Fruit fly (Drosophila melanogaster) whole organism, embryonic: ENCODE measurements around the gene CG6961.

ENCODE experiments used
- Atf6 ChIP-seq: fragments of 200-800 bp; sonication (Bioruptor generic); IDR thresholded peaks from 2 replicates; pipeline ENCODE4 v1.3.6; 2022; ENCODE audit warnings: missing biosample characterization, missing genetic modification characterization
- BtbVII ChIP-seq: fragments of 200-800 bp; sonication (Bioruptor generic); optimal IDR thresholded peaks from 3 replicates; lab custom pipeline; 2017; ENCODE audit warnings: missing biosample characterization, mild to moderate bottlenecking, missing genetic modification characterization
- CG10321 ChIP-seq: fragments of 200-800 bp; sonication (Bioruptor generic); IDR thresholded peaks from 2 replicates; pipeline ENCODE4 v1.3.6; 2022; ENCODE audit warnings: missing biosample characterization, missing genetic modification characterization
- CG11456 ChIP-seq: fragments of 200-800 bp; sonication (Bioruptor generic); IDR thresholded peaks from 3 replicates; pipeline ENCODE4 v1.3.6; 2022; ENCODE audit warnings: missing biosample characterization, missing genetic modification characterization
- CG12219 ChIP-seq: fragments of 200-800 bp; sonication (Bioruptor generic); optimal IDR thresholded peaks from 3 replicates; lab custom pipeline; 2018; ENCODE audit warnings: missing biosample characterization, mild to moderate bottlenecking, missing genetic modification characterization
- CG13624 ChIP-seq: fragments of 200-800 bp; sonication (Bioruptor generic); optimal IDR thresholded peaks from 2 replicates; lab custom pipeline; 2016; ENCODE audit warnings: missing biosample characterization, missing genetic modification characterization
- CG13775 ChIP-seq: fragments of 200-800 bp; sonication (Bioruptor generic); optimal IDR thresholded peaks from 3 replicates; lab custom pipeline; 2017; ENCODE audit warnings: missing biosample characterization, mild to moderate bottlenecking, missing genetic modification characterization
- CG14860 ChIP-seq: fragments of 200-800 bp; sonication (Bioruptor generic); IDR thresholded peaks from 3 replicates; pipeline ENCODE4 v1.3.6; 2022; ENCODE audit warnings: missing biosample characterization, missing genetic modification characterization; ENCODE audit not compliant: partially characterized antibody
- CG1529 ChIP-seq: fragments of 200-800 bp; sonication (Bioruptor generic); optimal IDR thresholded peaks from 3 replicates; lab custom pipeline; 2018; ENCODE audit warnings: missing biosample characterization, missing genetic modification characterization
- CG16863 ChIP-seq: fragments of 200-800 bp; sonication (Bioruptor generic); optimal IDR thresholded peaks from 3 replicates; lab custom pipeline; 2016; ENCODE audit warnings: missing biosample characterization, missing genetic modification characterization
- CG2129 ChIP-seq: fragments of 200-800 bp; sonication (Bioruptor generic); IDR thresholded peaks from 2 replicates; pipeline ENCODE4 v1.3.6; 2022; ENCODE audit warnings: missing biosample characterization, missing genetic modification characterization; ENCODE audit not compliant: partially characterized antibody
- CG30403 ChIP-seq: fragments of 200-800 bp; sonication (Bioruptor generic); optimal IDR thresholded peaks from 3 replicates; lab custom pipeline; 2016; ENCODE audit warnings: missing biosample characterization, missing genetic modification characterization
- CG31441 ChIP-seq: fragments of 200-800 bp; sonication (Bioruptor generic); IDR thresholded peaks from 2 replicates; pipeline ENCODE4 v1.3.6; 2022; ENCODE audit warnings: missing biosample characterization, missing genetic modification characterization
- CG3281 ChIP-seq: fragments of 200-800 bp; sonication (Bioruptor generic); optimal IDR thresholded peaks from 3 replicates; lab custom pipeline; 2017; ENCODE audit warnings: missing biosample characterization, mild to moderate bottlenecking, missing genetic modification characterization
- CG3847 ChIP-seq: fragments of 200-800 bp; sonication (Bioruptor generic); IDR thresholded peaks from 2 replicates; pipeline ENCODE4 v1.3.6; 2022; ENCODE audit warnings: missing biosample characterization, missing genetic modification characterization
- CG6654 ChIP-seq: fragments of 200-800 bp; sonication (Bioruptor generic); optimal IDR thresholded peaks from 2 replicates; lab custom pipeline; 2017; ENCODE audit warnings: missing biosample characterization, mild to moderate bottlenecking, missing genetic modification characterization
- CG6689 ChIP-seq: fragments of 200-800 bp; sonication (Bioruptor generic); IDR thresholded peaks from 2 replicates; pipeline ENCODE4 v1.3.6; 2022; ENCODE audit warnings: missing biosample characterization, missing genetic modification characterization
- CG6791 ChIP-seq: fragments of 200-800 bp; sonication (Bioruptor generic); IDR thresholded peaks from 3 replicates; pipeline ENCODE4 v1.3.6; 2022; ENCODE audit warnings: missing biosample characterization, missing genetic modification characterization; ENCODE audit not compliant: partially characterized antibody
- CG7372 ChIP-seq: fragments of 200-800 bp; sonication (Bioruptor generic); IDR thresholded peaks from 2 replicates; pipeline ENCODE4 v1.3.6; 2022; ENCODE audit warnings: missing biosample characterization, missing genetic modification characterization
- CG9215 ChIP-seq: fragments of 200-800 bp; sonication (Bioruptor generic); IDR thresholded peaks from 2 replicates; pipeline ENCODE4 v1.3.6; 2022; ENCODE audit warnings: missing biosample characterization, missing genetic modification characterization
- Doc2 ChIP-seq: fragments of 200-800 bp; sonication (Bioruptor generic); IDR thresholded peaks from 2 replicates; pipeline ENCODE4 v1.3.6; 2022; ENCODE audit warnings: missing biosample characterization, missing genetic modification characterization
- E2f2 ChIP-seq: fragments of 200-800 bp; sonication (Bioruptor generic); IDR thresholded peaks from 2 replicates; pipeline ENCODE4 v1.3.6; 2022; ENCODE audit warnings: missing biosample characterization, missing genetic modification characterization
- Elba2 ChIP-seq: fragments of 200-800 bp; sonication (Bioruptor generic); optimal IDR thresholded peaks from 3 replicates; lab custom pipeline; 2016; ENCODE audit warnings: missing biosample characterization, missing genetic modification characterization
- Ets97D ChIP-seq: fragments of 200-800 bp; sonication (Bioruptor generic); optimal IDR thresholded peaks from 3 replicates; lab custom pipeline; 2016; ENCODE audit warnings: missing biosample characterization, missing genetic modification characterization
- Hr3 ChIP-seq: fragments of 200-800 bp; sonication (Bioruptor generic); optimal IDR thresholded peaks from 3 replicates; lab custom pipeline; 2016; ENCODE audit warnings: missing biosample characterization, missing genetic modification characterization
- Hr39 ChIP-seq: fragments of >200 bp; optimal IDR thresholded peaks from 2 replicates; lab custom pipeline; 2017
- MTF-1 ChIP-seq: fragments of 200-800 bp; sonication (Bioruptor generic); optimal IDR thresholded peaks from 2 replicates; lab custom pipeline; 2018; ENCODE audit warnings: missing biosample characterization, mild to moderate bottlenecking, missing genetic modification characterization, borderline replicate concordance
- Max ChIP-seq: fragments of 200-800 bp; sonication (Bioruptor generic); optimal IDR thresholded peaks from 2 replicates; lab custom pipeline; 2016; ENCODE audit warnings: missing biosample characterization, mild to moderate bottlenecking, missing genetic modification characterization
- Mrtf ChIP-seq: fragments of 200-800 bp; sonication (Bioruptor generic); IDR thresholded peaks from 3 replicates; pipeline ENCODE4 v1.3.6; 2022; ENCODE audit warnings: missing biosample characterization, missing genetic modification characterization
- Ptx1 ChIP-seq: fragments of 200-800 bp; sonication (Bioruptor generic); IDR thresholded peaks from 2 replicates; pipeline ENCODE4 v1.3.6; 2022; ENCODE audit warnings: missing biosample characterization, missing genetic modification characterization
- Tbp ChIP-seq: fragments of >200 bp; optimal IDR thresholded peaks from 2 replicates; lab custom pipeline; 2018; ENCODE audit warnings: missing biosample characterization, missing genetic modification characterization
- caup ChIP-seq: fragments of 200-800 bp; sonication (Bioruptor generic); optimal IDR thresholded peaks from 3 replicates; lab custom pipeline; 2017; ENCODE audit warnings: missing biosample characterization, mild to moderate bottlenecking, missing genetic modification characterization, moderate library complexity; ENCODE audit not compliant: severe bottlenecking
- chinmo ChIP-seq: fragments of 200-800 bp; sonication (Bioruptor generic); IDR thresholded peaks from 4 replicates; pipeline ENCODE4 v1.3.6; 2022; ENCODE audit warnings: missing biosample characterization, missing genetic modification characterization; ENCODE audit not compliant: partially characterized antibody
- chn ChIP-seq: fragments of 200-800 bp; sonication (Bioruptor generic); optimal IDR thresholded peaks from 2 replicates; lab custom pipeline; 2016; ENCODE audit warnings: missing biosample characterization, missing genetic modification characterization
- crp ChIP-seq, 2 experiments: fragments of 200-800 bp; sonication (Bioruptor generic); optimal IDR thresholded peaks; 2 replicates in 1 of 2; 3 replicates in 1 of 2; lab custom pipeline; 2017; ENCODE audit warnings: missing biosample characterization in 2 of 2, missing genetic modification characterization in 2 of 2, mild to moderate bottlenecking in 1 of 2, moderate library complexity in 1 of 2
- disco-r ChIP-seq: fragments of 200-800 bp; sonication (Bioruptor generic); optimal IDR thresholded peaks from 2 replicates; lab custom pipeline; 2016; ENCODE audit warnings: missing biosample characterization, missing genetic modification characterization
- dysf ChIP-seq: fragments of 200-800 bp; sonication (Bioruptor generic); IDR thresholded peaks from 3 replicates; pipeline ENCODE4 v1.3.6; 2022; ENCODE audit warnings: missing biosample characterization, missing genetic modification characterization
- en ChIP-seq: fragments of 200-800 bp; sonication (Bioruptor generic); optimal IDR thresholded peaks from 2 replicates; lab custom pipeline; 2016; ENCODE audit warnings: missing biosample characterization, missing genetic modification characterization
- fd64A ChIP-seq: fragments of 200-800 bp; sonication (Bioruptor generic); optimal IDR thresholded peaks from 3 replicates; lab custom pipeline; 2018; ENCODE audit warnings: missing biosample characterization, mild to moderate bottlenecking, missing genetic modification characterization
- fu2 ChIP-seq: fragments of 200-800 bp; sonication (Bioruptor generic); optimal IDR thresholded peaks from 2 replicates; lab custom pipeline; 2016; ENCODE audit warnings: missing biosample characterization, missing genetic modification characterization
- gro ChIP-seq: fragments of 200-800 bp; sonication (Bioruptor generic); optimal IDR thresholded peaks from 2 replicates; lab custom pipeline; 2016; ENCODE audit warnings: missing biosample characterization, missing genetic modification characterization
- gt ChIP-seq: fragments of 200-800 bp; sonication (Bioruptor generic); IDR thresholded peaks from 2 replicates; pipeline ENCODE4 v1.3.6; 2022; ENCODE audit warnings: missing biosample characterization, missing genetic modification characterization
- jigr1 ChIP-seq: fragments of 200-800 bp; sonication (Bioruptor generic); IDR thresholded peaks from 3 replicates; pipeline ENCODE4 v1.3.6; 2022; ENCODE audit warnings: missing biosample characterization, missing genetic modification characterization
- lola ChIP-seq, 3 experiments: fragments of >200 bp in 2 of 3; fragments of 200-800 bp in 1 of 3; sonication (Bioruptor generic) in 1 of 3; optimal IDR thresholded peaks; 2 replicates each; lab custom pipeline; 2017 to 2019; ENCODE audit warnings: missing biosample characterization in 3 of 3, missing genetic modification characterization in 3 of 3, mild to moderate bottlenecking in 1 of 3, moderate library complexity in 1 of 3
- phol ChIP-seq: fragments of 200-800 bp; sonication (Bioruptor generic); optimal IDR thresholded peaks from 3 replicates; lab custom pipeline; 2018; ENCODE audit warnings: missing biosample characterization, mild to moderate bottlenecking, missing genetic modification characterization, moderate library complexity
- pros ChIP-seq: fragments of 200-800 bp; sonication (Bioruptor generic); optimal IDR thresholded peaks from 3 replicates; lab custom pipeline; 2019; ENCODE audit warnings: missing biosample characterization, mild to moderate bottlenecking, missing genetic modification characterization, moderate library complexity
- row ChIP-seq: fragments of 200-800 bp; sonication (Bioruptor generic); IDR thresholded peaks from 3 replicates; pipeline ENCODE4 v1.3.6; 2022; ENCODE audit warnings: missing biosample characterization, missing genetic modification characterization
- schlank ChIP-seq: fragments of 200-800 bp; sonication (Bioruptor generic); optimal IDR thresholded peaks from 2 replicates; lab custom pipeline; 2018; ENCODE audit warnings: missing biosample characterization, mild to moderate bottlenecking, missing genetic modification characterization
- slou ChIP-seq: fragments of 200-800 bp; sonication (Bioruptor generic); optimal IDR thresholded peaks from 3 replicates; lab custom pipeline; 2016; ENCODE audit warnings: missing biosample characterization, missing genetic modification characterization
- toy ChIP-seq: fragments of 200-800 bp; sonication (Bioruptor generic); IDR thresholded peaks from 2 replicates; pipeline ENCODE4 v1.3.6; 2022; ENCODE audit warnings: missing biosample characterization, missing genetic modification characterization
- tup ChIP-seq: fragments of 200-800 bp; sonication (Bioruptor generic); optimal IDR thresholded peaks from 2 replicates; lab custom pipeline; 2016; ENCODE audit warnings: missing biosample characterization, mild to moderate bottlenecking, missing genetic modification characterization, moderate library complexity
- twi ChIP-seq: fragments of 200-800 bp; optimal IDR thresholded peaks from 2 replicates; lab custom pipeline; 2019; ENCODE audit warnings: missing biosample characterization, mild to moderate bottlenecking, missing genetic modification characterization, moderate library complexity
- yki ChIP-seq: fragments of >200 bp; optimal IDR thresholded peaks from 3 replicates; lab custom pipeline; 2018

Gene CG6961

DNA sequence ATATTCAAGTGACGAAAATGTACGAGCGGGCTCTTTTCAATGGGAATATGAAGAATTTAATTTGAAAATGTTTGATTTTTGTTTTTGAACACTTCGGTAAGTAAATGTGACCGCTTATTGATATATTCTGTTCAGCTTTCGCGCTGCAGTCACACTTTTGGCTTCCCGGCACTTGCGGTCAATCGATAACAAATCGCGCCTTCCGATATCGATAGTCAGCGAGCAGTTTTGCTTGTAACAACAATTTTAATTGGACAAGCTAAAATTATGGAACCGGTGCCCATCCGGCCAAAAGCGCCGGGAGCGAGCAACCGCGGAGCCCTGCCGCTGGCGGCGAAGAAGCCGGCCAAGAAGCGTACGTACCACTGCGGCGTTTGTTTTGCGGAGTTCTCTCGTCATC lies 42.4 kb upstream of the CG6961 start, which contains the start of gene CG7101 (continued):
- TF ChIP-seq CG30403 (GFP tag; lab: Kevin White, UChicago) = no peak
- no peak for TF ChIP-seq CG2129 (GFP tag; lab: Robert Waterston, UW)
- TF ChIP-seq Ets97D (GFP tag; lab: Kevin White, UChicago) = peak; percentile 64
- TF ChIP-seq yki = no peak
- TF ChIP-seq schlank (tag; lab: Kevin White, UChicago) = no peak
- TF ChIP-seq CG6791 = peak; percentile 74
- no peak for TF ChIP-seq CG13775
- TF ChIP-seq CG13624 = no peak
- TF ChIP-seq Hr39 = no peak
- peak; percentile 42; the same call in 1 of the 2 replicates for TF ChIP-seq CG3847 (GFP tag; lab: Robert Waterston, UW)
- no peak for TF ChIP-seq dysf (GFP tag; lab: Robert Waterston, UW)
- TF ChIP-seq gt (GFP tag; lab: Robert Waterston, UW) = no peak
- no peak for TF ChIP-seq caup (GFP tag; lab: Kevin White, UChicago)
- no peak for TF ChIP-seq disco-r (GFP tag; lab: Kevin White, UChicago)
- TF ChIP-seq gro (GFP tag; lab: Kevin White, UChicago) = no peak
- TF ChIP-seq chn = no peak
- no peak for TF ChIP-seq crp (GFP tag; optimal IDR thresholded peaks at IDR 0.05; lab: Kevin White, UChicago)
- TF ChIP-seq CG31441 (GFP tag; lab: Robert Waterston, UW) = no peak
- TF ChIP-seq BtbVII (GFP tag; lab: Kevin White, UChicago) = no peak
- TF ChIP-seq CG14860 (GFP tag; lab: Robert Waterston, UW) = peak; percentile 62
- TF ChIP-seq Mrtf = no peak
- TF ChIP-seq CG16863 (GFP tag; lab: Kevin White, UChicago) = no peak
- no peak for TF ChIP-seq Doc2 (GFP tag; lab: Robert Waterston, UW)
- no peak for TF ChIP-seq tup
- no peak for TF ChIP-seq CG12219 (GFP tag; lab: Kevin White, UChicago)
- no peak for TF ChIP-seq CG9215 (GFP tag; lab: Robert Waterston, UW)
- no peak for TF ChIP-seq pros (GFP tag; lab: Kevin White, UChicago)
- peak; percentile 81 for TF ChIP-seq E2f2
- no peak for TF ChIP-seq Tbp (GFP tag; lab: Kevin White, UChicago)
- no peak for TF ChIP-seq lola (GFP tag; optimal IDR thresholded peaks at IDR 0.05; lab: Kevin White, UChicago)
- TF ChIP-seq chinmo (GFP tag; lab: Robert Waterston, UW) = 0 out of 4 replicates have a peak, but pooled peaks have one; percentile 76
- no peak for TF ChIP-seq CG6654 (GFP tag; lab: Kevin White, UChicago)
- no peak for TF ChIP-seq fu2
- no peak for TF ChIP-seq MTF-1 (GFP tag; lab: Kevin White, UChicago)
- TF ChIP-seq Ptx1 (GFP tag; lab: Robert Waterston, UW) = no peak
- no peak for TF ChIP-seq Elba2
- TF ChIP-seq CG10321 (GFP tag; lab: Robert Waterston, UW) = no peak
- TF ChIP-seq Atf6 (GFP tag; lab: Robert Waterston, UW) = no peak
- TF ChIP-seq fd64A = no peak
- no peak for TF ChIP-seq CG7372 (GFP tag; lab: Robert Waterston, UW)
- TF ChIP-seq phol (tag; lab: Kevin White, UChicago) = peak; percentile 11
- no peak for TF ChIP-seq CG6689
- TF ChIP-seq toy (GFP tag; lab: Robert Waterston, UW) = no peak
- no peak for TF ChIP-seq twi
- peak; percentile 31; the same call in 1 of the 3 replicates for TF ChIP-seq row (GFP tag; lab: Robert Waterston, UW)
- no peak for TF ChIP-seq jigr1 (GFP tag; lab: Robert Waterston, UW)
- TF ChIP-seq Hr3 (GFP tag; lab: Kevin White, UChicago) = no peak
- TF ChIP-seq CG11456 (GFP tag; lab: Robert Waterston, UW) = no peak
- TF ChIP-seq en (GFP tag; lab: Kevin White, UChicago) = no peak
- TF ChIP-seq CG3281 = no peak
- TF ChIP-seq CG1529 = no peak
- TF ChIP-seq slou (GFP tag; lab: Kevin White, UChicago) = no peak
- no peak for TF ChIP-seq Max
